Worm (Caenorhabditis elegans) whole organism, L1 larva: ENCODE data around the gene Y45F10B.12.

Experiments used
- C34B4.2 ChIP-seq: sonication (generic microtip); optimal IDR thresholded peaks from 2 replicates; lab custom pipeline; 2017; ENCODE audit warnings: mild to moderate bottlenecking, missing genetic modification characterization, missing compliant biosample characterization
- F16B12.6 ChIP-seq: fragments of 150-350 bp; optimal IDR thresholded peaks from 2 replicates; lab custom pipeline; 2014; ENCODE audit warnings: missing biosample characterization, missing genetic modification characterization
- Y116A8C.19 ChIP-seq: sonication (generic microtip); optimal IDR thresholded peaks from 2 replicates; lab custom pipeline; 2016; ENCODE audit warnings: missing compliant biosample characterization, missing genetic modification characterization, borderline replicate concordance
- alr-1 ChIP-seq: fragments of 200-800 bp; sonication (Bioruptor generic); optimal IDR thresholded peaks from 2 replicates; lab custom pipeline; 2018; ENCODE audit warnings: borderline replicate concordance, mild to moderate bottlenecking, missing genetic modification characterization, missing compliant biosample characterization
- ama-1 ChIP-seq: fragments of 150-350 bp; optimal IDR thresholded peaks from 2 replicates; lab custom pipeline; 2014
- ceh-82 ChIP-seq, 3 experiments: fragments of 150-350 bp in 1 of 3; sonication (generic microtip) in 2 of 3; optimal IDR thresholded peaks; 2 replicates each; lab custom pipeline; 2014 to 2017; ENCODE audit warnings: missing biosample characterization in 3 of 3, missing genetic modification characterization in 3 of 3
- ceh-88 ChIP-seq: fragments of 200-800 bp; sonication (Bioruptor generic); IDR thresholded peaks from 2 replicates; pipeline ENCODE4 v1.3.6; 2022; ENCODE audit warnings: missing genetic modification characterization, missing compliant biosample characterization
- ces-1 ChIP-seq: fragments of 150-350 bp; optimal IDR thresholded peaks from 2 replicates; lab custom pipeline; 2014; ENCODE audit warnings: missing biosample characterization, missing genetic modification reagents, missing genetic modification characterization
- dpl-1 ChIP-seq, 3 experiments: fragments of 150-350 bp in 2 of 3; sonication (generic microtip) in 1 of 3; optimal IDR thresholded peaks; 2 replicates each; lab custom pipeline; 2014 to 2017; ENCODE audit warnings: missing biosample characterization in 3 of 3, missing genetic modification characterization in 3 of 3, missing genetic modification reagents in 3 of 3
- efl-1 ChIP-seq, 4 experiments: fragments of 150-350 bp; optimal IDR thresholded peaks in 3 of 4; peaks in 1 of 4; 1 replicate in 1 of 4; 2 replicates in 3 of 4; lab custom pipeline; 2014; ENCODE audit warnings: missing biosample characterization in 2 of 4, missing genetic modification characterization in 2 of 4, missing genetic modification reagents in 2 of 4
- efl-3 ChIP-seq: fragments of 200-800 bp; sonication (Bioruptor generic); optimal IDR thresholded peaks from 2 replicates; lab custom pipeline; 2018; ENCODE audit warnings: mild to moderate bottlenecking, missing genetic modification characterization, missing compliant biosample characterization
- elt-2 ChIP-seq: sonication (generic microtip); optimal IDR thresholded peaks from 2 replicates; lab custom pipeline; 2016; ENCODE audit warnings: missing genetic modification characterization, mild to moderate bottlenecking, inconsistent platforms, missing compliant biosample characterization, missing genetic modification reagents
- elt-3 ChIP-seq, 6 experiments: fragments of 150-350 bp in 1 of 6; sonication (generic microtip); optimal IDR thresholded peaks; 2 replicates each; lab custom pipeline; 2017 to 2018; ENCODE audit warnings: missing biosample characterization in 6 of 6, missing genetic modification characterization in 6 of 6, inconsistent platforms in 1 of 6
- ets-5 ChIP-seq: fragments of 200-800 bp; sonication (Bioruptor generic); IDR thresholded peaks from 2 replicates; pipeline ENCODE4 v1.3.6; 2022; ENCODE audit warnings: missing genetic modification characterization, missing compliant biosample characterization
- fkh-10 ChIP-seq: sonication (generic microtip); optimal IDR thresholded peaks from 2 replicates; lab custom pipeline; 2017; ENCODE audit warnings: missing biosample characterization, missing genetic modification reagents, missing genetic modification characterization
- hlh-17 ChIP-seq: fragments of 200-800 bp; sonication (Bioruptor generic); optimal IDR thresholded peaks from 2 replicates; lab custom pipeline; 2018; ENCODE audit warnings: missing genetic modification characterization, mild to moderate bottlenecking, missing compliant biosample characterization, moderate library complexity, borderline replicate concordance
- hlh-4 ChIP-seq: sonication (generic microtip); optimal IDR thresholded peaks from 2 replicates; lab custom pipeline; 2016; ENCODE audit warnings: mild to moderate bottlenecking, missing genetic modification characterization, missing compliant biosample characterization
- lin-35 ChIP-seq, 2 experiments: fragments of 150-350 bp; optimal IDR thresholded peaks; 2 replicates each; lab custom pipeline; 2014; ENCODE audit warnings: missing biosample characterization in 2 of 2, missing genetic modification characterization in 2 of 2, missing genetic modification reagents in 2 of 2
- lin-39 ChIP-seq: fragments of 150-350 bp; optimal IDR thresholded peaks from 2 replicates; lab custom pipeline; 2014; ENCODE audit warnings: missing biosample characterization, missing genetic modification reagents, missing genetic modification characterization
- mab-9 ChIP-seq: fragments of 200-800 bp; sonication (Bioruptor generic); IDR thresholded peaks from 2 replicates; pipeline ENCODE4 v1.3.6; 2022; ENCODE audit warnings: missing genetic modification reagents, missing genetic modification characterization, missing compliant biosample characterization
- mdl-1 ChIP-seq, 2 experiments: fragments of 150-350 bp; optimal IDR thresholded peaks; 2 replicates each; lab custom pipeline; 2014 to 2017; ENCODE audit warnings: missing biosample characterization in 2 of 2, missing genetic modification characterization in 2 of 2, inconsistent platforms in 1 of 2
- mep-1 ChIP-seq: fragments of 150-350 bp; optimal IDR thresholded peaks from 2 replicates; lab custom pipeline; 2014; ENCODE audit warnings: missing biosample characterization, missing genetic modification characterization
- nhr-11 ChIP-seq: fragments of 150-350 bp; optimal IDR thresholded peaks from 2 replicates; lab custom pipeline; 2014; ENCODE audit warnings: missing biosample characterization, missing genetic modification characterization
- nhr-19 ChIP-seq: fragments of 200-800 bp; sonication (Bioruptor generic); conservative IDR thresholded peaks from 2 replicates; pipeline ENCODE4 v1.3.6; 2022; ENCODE audit warnings: missing genetic modification characterization, missing compliant biosample characterization
- nhr-237 ChIP-seq: fragments of 150-350 bp; optimal IDR thresholded peaks from 2 replicates; lab custom pipeline; 2014; ENCODE audit warnings: missing biosample characterization, missing genetic modification characterization
- nhr-47 ChIP-seq: sonication (generic microtip); optimal IDR thresholded peaks from 2 replicates; lab custom pipeline; 2016; ENCODE audit warnings: mild to moderate bottlenecking, missing genetic modification characterization, moderate library complexity, missing compliant biosample characterization
- nhr-71 ChIP-seq: sonication (generic microtip); optimal IDR thresholded peaks from 2 replicates; lab custom pipeline; 2016; ENCODE audit warnings: mild to moderate bottlenecking, missing genetic modification characterization, moderate library complexity, missing compliant biosample characterization
- nhr-85 ChIP-seq: sonication (generic microtip); peaks from one replicate; lab custom pipeline; 2016; ENCODE audit warnings: missing genetic modification characterization, inconsistent platforms, missing compliant biosample characterization
- nhr-90 ChIP-seq: sonication (generic microtip); optimal IDR thresholded peaks from 2 replicates; lab custom pipeline; 2016; ENCODE audit warnings: mild to moderate bottlenecking, missing genetic modification characterization, missing compliant biosample characterization; ENCODE audit not compliant: poor library complexity
- pag-3 ChIP-seq: sonication (generic microtip); optimal IDR thresholded peaks from 2 replicates; lab custom pipeline; 2017; ENCODE audit warnings: missing genetic modification characterization, mild to moderate bottlenecking, missing compliant biosample characterization, antibody characterized with exemption, borderline replicate concordance; ENCODE audit not compliant: insufficient read depth
- pqm-1 ChIP-seq: sonication (generic microtip); optimal IDR thresholded peaks from 3 replicates; lab custom pipeline; 2017; ENCODE audit warnings: missing biosample characterization, missing genetic modification characterization
- skn-1 ChIP-seq: fragments of 150-350 bp; optimal IDR thresholded peaks from 2 replicates; lab custom pipeline; 2014; ENCODE audit warnings: missing biosample characterization, missing genetic modification characterization
- snpc-4 ChIP-seq: fragments of 150-350 bp; optimal IDR thresholded peaks from 2 replicates; lab custom pipeline; 2014; ENCODE audit warnings: missing biosample characterization, missing genetic modification characterization
- swsn-7 ChIP-seq: sonication (generic microtip); optimal IDR thresholded peaks from 2 replicates; lab custom pipeline; 2016; ENCODE audit warnings: missing genetic modification characterization, missing compliant biosample characterization
- tbx-2 ChIP-seq: sonication (generic microtip); optimal IDR thresholded peaks from 2 replicates; lab custom pipeline; 2016; ENCODE audit warnings: missing genetic modification characterization, missing compliant biosample characterization
- tlp-1 ChIP-seq: fragments of 150-350 bp; optimal IDR thresholded peaks from 2 replicates; lab custom pipeline; 2014; ENCODE audit warnings: missing biosample characterization, missing genetic modification characterization
- unc-30 ChIP-seq: sonication (generic microtip); optimal IDR thresholded peaks from 2 replicates; lab custom pipeline; 2017; ENCODE audit warnings: missing biosample characterization, missing genetic modification characterization
- unc-62 ChIP-seq: fragments of 150-350 bp; optimal IDR thresholded peaks from 2 replicates; lab custom pipeline; 2014; ENCODE audit warnings: missing biosample characterization, missing genetic modification reagents, missing genetic modification characterization
- vab-15 ChIP-seq: sonication (generic microtip); optimal IDR thresholded peaks from 2 replicates; lab custom pipeline; 2017; ENCODE audit warnings: missing genotype, mild to moderate bottlenecking, missing genetic modification characterization, missing compliant biosample characterization
- zip-4 ChIP-seq: fragments of 200-800 bp; sonication (Bioruptor generic); optimal IDR thresholded peaks from 2 replicates; lab custom pipeline; 2018; ENCODE audit warnings: mild to moderate bottlenecking, missing genetic modification characterization, moderate library complexity, missing compliant biosample characterization
- ztf-4 ChIP-seq: fragments of 150-350 bp; optimal IDR thresholded peaks from 2 replicates; lab custom pipeline; 2014; ENCODE audit warnings: missing biosample characterization, missing genetic modification characterization

Y45F10B.12 gene

DNA sequence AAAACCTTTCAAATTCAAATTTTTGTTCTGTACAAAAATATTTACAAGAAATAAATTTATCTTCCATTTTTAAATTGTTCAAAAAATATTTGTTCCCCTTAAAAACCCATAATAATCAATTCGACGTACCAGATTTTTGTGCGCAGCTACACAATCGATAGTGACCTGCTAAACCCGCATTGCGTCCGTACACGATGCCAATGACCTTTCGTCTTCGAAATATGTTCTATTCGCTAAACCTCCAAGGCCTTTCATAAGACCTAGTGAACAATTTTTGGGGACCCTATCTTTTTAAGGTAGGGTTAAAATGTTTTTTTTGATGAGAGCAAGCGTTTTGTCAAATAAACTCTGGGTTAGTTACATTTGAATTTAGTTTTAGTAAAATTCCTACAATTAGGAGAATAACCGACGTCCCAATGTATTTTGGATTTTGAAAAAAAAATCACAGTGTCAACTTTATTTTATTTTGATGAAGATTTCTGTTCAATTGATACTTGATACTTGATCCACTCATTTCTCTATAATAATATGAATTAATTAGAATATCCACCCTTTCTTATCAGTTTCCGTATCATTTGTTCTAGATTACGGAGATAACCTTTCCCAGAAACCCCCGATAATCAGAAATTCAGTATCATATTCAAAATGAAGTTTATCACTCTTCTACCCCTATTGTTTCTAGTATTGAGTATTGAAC lies 14.8 kb downstream of the Y45F10B.12 start, which contains the start of gene Y45F10B.59:
Gene Y45F10B.59 (plus strand): TSS at position 647 of the 697 bp plus-strand sequence.
- TF ChIP-seq nhr-85 (tag; lab: Kevin White, UChicago) (peak; percentile 69), nhr-71 (no peak), efl-1 (optimal IDR thresholded peaks at IDR 0.05; lab: Kevin White, UChicago) (no peak), efl-1 (GFP tag; optimal IDR thresholded peaks at IDR 0.05 in 1 of 2; lab: Kevin White, UChicago) (peak in 1 of 2 experiments; percentile 66), hlh-4 (tag; lab: Kevin White, UChicago) (no peak), F16B12.6 (tag; lab: Kevin White, UChicago) (no peak), snpc-4 (peak; percentile 86), Y116A8C.19 (tag; lab: Kevin White, UChicago) (no peak), lin-39 (tag; lab: Kevin White, UChicago) (no peak), mep-1 (no peak), nhr-237 (tag; lab: Kevin White, UChicago) (no peak), pag-3 (tag; lab: Kevin White, UChicago) (no peak), nhr-11 (tag; lab: Kevin White, UChicago) (no peak), ces-1 (no peak), ztf-4 (tag; lab: Kevin White, UChicago) (no peak), unc-30 (tag; lab: Kevin White, UChicago) (no peak), ceh-88 (GFP tag; lab: Robert Waterston, UW) (no peak), nhr-90 (tag; lab: Kevin White, UChicago) (peak; percentile 43), pqm-1 (tag; lab: Kevin White, UChicago) (no peak), elt-3 (tag; optimal IDR thresholded peaks at IDR 0.05; lab: Kevin White, UChicago) (no peak), nhr-19 (0 out of 2 replicates have a peak, but pooled peaks have one; percentile 16), ets-5 (GFP tag; lab: Robert Waterston, UW) (no peak), efl-3 (no peak), swsn-7 (no peak), unc-62 (no peak)
- TF ChIP-seq, all 84 proteins: peak for 5

DNA sequence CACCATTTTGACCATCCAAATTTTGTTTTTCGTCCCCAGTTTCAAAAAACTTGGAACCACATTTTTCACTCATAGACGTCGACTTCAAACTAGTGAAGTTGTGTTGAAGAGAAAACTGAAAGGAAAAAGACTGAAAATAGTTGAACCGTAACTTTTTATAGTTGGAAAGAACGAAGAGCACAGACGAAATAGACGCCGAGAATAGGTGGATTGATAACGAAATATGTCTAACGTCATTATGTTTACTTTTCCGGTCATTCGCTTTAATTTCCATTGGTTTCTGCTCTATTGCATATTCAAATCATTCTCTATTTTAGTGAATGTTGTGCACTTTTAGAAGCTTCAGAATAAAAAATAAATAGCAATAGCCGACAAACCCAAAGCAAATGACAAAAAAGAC lies 22.5 kb downstream of the Y45F10B.12 start, which contains the start of gene C08F11.13:
Gene C08F11.13 (minus strand): TSS at position 138 of the 400 bp plus-strand sequence.
- TF ChIP-seq lin-35 (GFP tag; optimal IDR thresholded peaks at IDR 0.05; lab: Kevin White, UChicago) = peak in 1 of 2 experiments; percentile 20
- peak; percentile 36 for TF ChIP-seq elt-2 (tag; lab: Kevin White, UChicago)
- no peak for TF ChIP-seq hlh-17 (GFP tag; lab: Kevin White, UChicago)
- peak; percentile 14 for TF ChIP-seq nhr-85 (tag; lab: Kevin White, UChicago)
- TF ChIP-seq C34B4.2 (tag; lab: Kevin White, UChicago) = no peak
- no peak for TF ChIP-seq skn-1 (tag; lab: Kevin White, UChicago)
- TF ChIP-seq, all 84 proteins: peak for 3

DNA sequence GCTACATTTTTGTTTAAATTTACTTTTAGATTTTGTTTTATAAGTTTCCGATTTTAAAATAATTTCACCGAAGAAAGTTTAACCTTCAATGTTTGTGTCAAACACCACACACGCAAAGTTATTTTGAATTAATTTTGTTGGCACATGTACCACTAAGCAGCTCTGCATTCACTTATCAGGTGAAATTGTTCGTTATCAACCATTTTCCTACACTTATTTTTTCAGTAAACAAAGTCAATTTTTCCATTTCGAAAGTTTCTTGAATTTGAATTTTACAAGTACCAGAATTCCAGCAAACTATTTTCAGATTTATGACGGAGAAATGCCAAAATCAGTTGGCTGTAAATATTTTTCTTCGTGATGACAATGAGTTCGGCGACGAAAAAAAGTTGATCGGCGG lies 31.9 kb downstream of the Y45F10B.12 start, which contains the start of gene C08F11.3:
Gene C08F11.3 (plus strand): TSS at position 301 of the 400 bp plus-strand sequence.
- TF ChIP-seq unc-30 (tag; lab: Kevin White, UChicago) (no peak), tlp-1 (tag; lab: Kevin White, UChicago) (no peak), mdl-1 (tag; optimal IDR thresholded peaks at IDR 0.05; lab: Kevin White, UChicago) (no peak), snpc-4 (no peak), fkh-10 (no peak), mab-9 (GFP tag; lab: Robert Waterston, UW) (no peak), ztf-4 (tag; lab: Kevin White, UChicago) (no peak), tbx-2 (tag; lab: Kevin White, UChicago) (no peak), alr-1 (no peak), ama-1 (lab: Kevin White, UChicago) (no peak), nhr-19 (no peak), dpl-1 (GFP tag; optimal IDR thresholded peaks at IDR 0.05; lab: Kevin White, UChicago) (no peak), vab-15 (tag; lab: Kevin White, UChicago) (no peak), ceh-82 (tag; optimal IDR thresholded peaks at IDR 0.05; lab: Kevin White, UChicago) (no peak), nhr-47 (tag; lab: Kevin White, UChicago) (no peak), lin-39 (tag; lab: Kevin White, UChicago) (no peak), zip-4 (no peak), nhr-237 (tag; lab: Kevin White, UChicago) (no peak)
